Worm (Caenorhabditis elegans) whole organism, L4 larva: Measurements from ENCODE around the gene srw-61.

ENCODE experiments used
- D1046.2 ChIP-seq: fragments of 200-800 bp; sonication (Bioruptor generic); IDR thresholded peaks from 2 replicates; pipeline ENCODE4 v1.3.6; 2022; ENCODE audit warnings: missing genetic modification characterization, missing compliant biosample characterization
- F10B5.3 ChIP-seq: sonication (generic microtip); optimal IDR thresholded peaks from 2 replicates; lab custom pipeline; 2016; ENCODE audit warnings: mild to moderate bottlenecking, missing genetic modification characterization, missing compliant biosample characterization
- F37D6.2 ChIP-seq: sonication (generic microtip); optimal IDR thresholded peaks from 2 replicates; lab custom pipeline; 2016; ENCODE audit warnings: mild to moderate bottlenecking, missing genetic modification characterization, missing compliant biosample characterization
- Y5F2A.4 ChIP-seq: fragments of 200-800 bp; sonication (Bioruptor generic); optimal IDR thresholded peaks from 2 replicates; lab custom pipeline; 2018; ENCODE audit warnings: mild to moderate bottlenecking, missing genetic modification characterization, missing compliant biosample characterization
- Y75B8A.6 ChIP-seq: fragments of 200-800 bp; sonication (Bioruptor generic); IDR thresholded peaks from 2 replicates; pipeline ENCODE4 v1.3.6; 2022; ENCODE audit warnings: missing genetic modification reagents, missing genetic modification characterization, missing compliant biosample characterization
- ZK337.2 ChIP-seq: fragments of 200-800 bp; sonication (Bioruptor generic); IDR thresholded peaks from 2 replicates; pipeline ENCODE4 v1.3.6; 2022; ENCODE audit warnings: missing genetic modification reagents, missing genetic modification characterization, missing compliant biosample characterization
- ZK546.5 ChIP-seq, 2 experiments: sonication (generic microtip); optimal IDR thresholded peaks; 2 replicates each; lab custom pipeline; 2017; ENCODE audit warnings: missing biosample characterization in 2 of 2, missing genetic modification characterization in 2 of 2
- ces-1 ChIP-seq: fragments of 150-350 bp; sonication (generic microtip); optimal IDR thresholded peaks from 4 replicates; lab custom pipeline; 2014; ENCODE audit warnings: missing biosample characterization, missing genetic modification reagents, missing genetic modification characterization
- cey-2 ChIP-seq: sonication (generic microtip); optimal IDR thresholded peaks from 3 replicates; lab custom pipeline; 2017; ENCODE audit warnings: missing genetic modification characterization, mild to moderate bottlenecking, missing compliant biosample characterization, antibody characterized with exemption, borderline replicate concordance; ENCODE audit not compliant: insufficient read depth
- daf-8 ChIP-seq: fragments of 200-800 bp; sonication (Bioruptor generic); IDR thresholded peaks from 2 replicates; pipeline ENCODE4 v1.3.6; 2022; ENCODE audit warnings: missing genetic modification characterization, missing compliant biosample characterization
- dmd-6 ChIP-seq: fragments of 200-800 bp; sonication (Bioruptor generic); IDR thresholded peaks from 2 replicates; pipeline ENCODE4 v1.3.6; 2022; ENCODE audit warnings: missing genetic modification reagents, missing genetic modification characterization, missing compliant biosample characterization
- dmd-9 ChIP-seq: fragments of 200-800 bp; sonication (Bioruptor generic); IDR thresholded peaks from 2 replicates; pipeline ENCODE4 v1.3.6; 2022; ENCODE audit warnings: missing genetic modification reagents, missing genetic modification characterization, missing compliant biosample characterization
- duxl-1 ChIP-seq: sonication (generic microtip); optimal IDR thresholded peaks from 2 replicates; lab custom pipeline; 2016; ENCODE audit warnings: mild to moderate bottlenecking, missing genetic modification characterization, moderate library complexity, missing compliant biosample characterization; ENCODE audit not compliant: poor library complexity
- egl-43 ChIP-seq: fragments of 200-800 bp; sonication (Bioruptor generic); IDR thresholded peaks from 2 replicates; pipeline ENCODE4 v1.3.6; 2022; ENCODE audit warnings: missing genetic modification reagents, missing genetic modification characterization, missing compliant biosample characterization
- hmg-1.1 ChIP-seq: fragments of 200-800 bp; sonication (Bioruptor generic); IDR thresholded peaks from 2 replicates; pipeline ENCODE4 v1.3.6; 2022; ENCODE audit warnings: missing genetic modification reagents, missing genetic modification characterization, missing compliant biosample characterization
- lin-38 ChIP-seq: fragments of 200-800 bp; sonication (Bioruptor generic); IDR thresholded peaks from 2 replicates; pipeline ENCODE4 v1.3.6; 2022; ENCODE audit warnings: missing genetic modification reagents, missing genetic modification characterization, missing compliant biosample characterization
- lin-39 ChIP-seq: fragments of 150-350 bp; optimal IDR thresholded peaks from 2 replicates; lab custom pipeline; 2014; ENCODE audit warnings: missing biosample characterization, missing genetic modification reagents, missing genetic modification characterization
- madf-5 ChIP-seq, 2 experiments: fragments of 200-800 bp; sonication (Bioruptor generic); IDR thresholded peaks; 2 replicates each; pipeline ENCODE4 v1.3.6; 2022; ENCODE audit warnings: missing compliant biosample characterization in 2 of 2, missing genetic modification characterization in 2 of 2
- mdt-29 ChIP-seq: fragments of 200-800 bp; sonication (Bioruptor generic); IDR thresholded peaks from 2 replicates; pipeline ENCODE4 v1.3.6; 2022; ENCODE audit warnings: missing genetic modification reagents, missing genetic modification characterization, missing compliant biosample characterization
- mep-1 ChIP-seq: fragments of 150-350 bp; sonication (generic microtip); optimal IDR thresholded peaks from 3 replicates; lab custom pipeline; 2014; ENCODE audit warnings: missing biosample characterization, missing genetic modification characterization
- mes-2 ChIP-seq: sonication (generic microtip); optimal IDR thresholded peaks from 2 replicates; lab custom pipeline; 2016; ENCODE audit warnings: missing genotype, mild to moderate bottlenecking, missing genetic modification characterization, missing compliant biosample characterization; ENCODE audit not compliant: poor library complexity, severe bottlenecking
- mxl-3 ChIP-seq: fragments of 200-800 bp; sonication (Bioruptor generic); optimal IDR thresholded peaks from 2 replicates; lab custom pipeline; 2018; ENCODE audit warnings: mild to moderate bottlenecking, missing genetic modification characterization, missing compliant biosample characterization
- nhr-10 ChIP-seq: fragments of 150-350 bp; optimal IDR thresholded peaks from 2 replicates; lab custom pipeline; 2014; ENCODE audit warnings: missing biosample characterization, missing genetic modification characterization
- nhr-111 ChIP-seq: fragments of 200-800 bp; sonication (Bioruptor generic); optimal IDR thresholded peaks from 2 replicates; lab custom pipeline; 2018; ENCODE audit warnings: mild to moderate bottlenecking, missing genetic modification characterization, missing compliant biosample characterization
- nhr-25 ChIP-seq: sonication (generic microtip); optimal IDR thresholded peaks from 2 replicates; lab custom pipeline; 2017; ENCODE audit warnings: missing genetic modification characterization, mild to moderate bottlenecking, missing compliant biosample characterization, antibody characterized with exemption, moderate library complexity, borderline replicate concordance; ENCODE audit not compliant: insufficient read depth
- nhr-41 ChIP-seq: fragments of 200-800 bp; sonication (Bioruptor generic); IDR thresholded peaks from 2 replicates; pipeline ENCODE4 v1.3.6; 2022; ENCODE audit warnings: missing genetic modification reagents, missing genetic modification characterization, missing compliant biosample characterization
- nhr-42 ChIP-seq: fragments of 200-800 bp; sonication (Bioruptor generic); IDR thresholded peaks from 2 replicates; pipeline ENCODE4 v1.3.6; 2022; ENCODE audit warnings: missing genetic modification characterization, missing compliant biosample characterization
- pha-4 ChIP-seq, 2 experiments: fragments of 150-350 bp in 1 of 2; fragments of 200-800 bp in 1 of 2; sonication (Bioruptor generic) in 1 of 2; IDR thresholded peaks in 1 of 2; optimal IDR thresholded peaks in 1 of 2; 2 replicates each; pipeline versions ENCODE4 v1.3.6 to Lab custom; 2014 to 2022; ENCODE audit warnings: missing genetic modification characterization in 2 of 2, missing genetic modification reagents in 2 of 2, missing biosample characterization in 1 of 2, missing compliant biosample characterization in 1 of 2
- php-3 ChIP-seq: fragments of 200-800 bp; sonication (Bioruptor generic); IDR thresholded peaks from 2 replicates; pipeline ENCODE4 v1.3.6; 2022; ENCODE audit warnings: missing genetic modification reagents, missing genetic modification characterization, missing compliant biosample characterization
- pqm-1 ChIP-seq: sonication (generic microtip); optimal IDR thresholded peaks from 2 replicates; lab custom pipeline; 2017; ENCODE audit warnings: missing biosample characterization, missing genetic modification characterization
- saeg-2 ChIP-seq: fragments of 200-800 bp; sonication (Bioruptor generic); IDR thresholded peaks from 2 replicates; pipeline ENCODE4 v1.3.6; 2022; ENCODE audit warnings: missing genetic modification reagents, missing genetic modification characterization, missing compliant biosample characterization
- snpc-1.2 ChIP-seq: fragments of 200-800 bp; sonication (Bioruptor generic); IDR thresholded peaks from 2 replicates; pipeline ENCODE4 v1.3.6; 2022; ENCODE audit warnings: missing genetic modification reagents, missing genetic modification characterization, missing compliant biosample characterization
- snpc-4 ChIP-seq: fragments of 150-350 bp; optimal IDR thresholded peaks from 2 replicates; lab custom pipeline; 2014; ENCODE audit warnings: missing biosample characterization, missing genetic modification characterization
- unc-62 ChIP-seq, 3 experiments: fragments of 150-350 bp in 1 of 3; sonication (generic microtip); optimal IDR thresholded peaks in 2 of 3; peaks in 1 of 3; 1 replicate in 1 of 3; 2 replicates in 2 of 3; lab custom pipeline; 2014 to 2017; ENCODE audit warnings: missing biosample characterization in 3 of 3, missing genetic modification characterization in 3 of 3, missing genetic modification reagents in 3 of 3, missing genotype in 1 of 3
- zag-1 ChIP-seq: fragments of 150-350 bp; optimal IDR thresholded peaks from 2 replicates; lab custom pipeline; 2014; ENCODE audit warnings: missing biosample characterization, missing genetic modification characterization
- zfp-2 ChIP-seq: sonication (generic microtip); optimal IDR thresholded peaks from 2 replicates; lab custom pipeline; 2016; ENCODE audit warnings: mild to moderate bottlenecking, missing genetic modification characterization, missing compliant biosample characterization
- zfp-3 ChIP-seq: fragments of 200-800 bp; sonication (Bioruptor generic); conservative IDR thresholded peaks from 2 replicates; pipeline ENCODE4 v1.3.6; 2022; ENCODE audit warnings: missing genetic modification reagents, missing genetic modification characterization, missing compliant biosample characterization

The srw-61 gene

ce11 chrIV:16277291-16277690 lies 38.8 kb upstream of the srw-61 start, which contains the start of gene F38C2.7:
Gene F38C2.7, minus strand, starts transcription at chrIV:16277391.
- no peak for TF ChIP-seq lin-38
- no peak for TF ChIP-seq nhr-10 (tag; lab: Kevin White, UChicago)
- no peak for TF ChIP-seq nhr-41 (GFP tag; lab: Robert Waterston, UW)
- TF ChIP-seq dmd-9 (GFP tag; lab: Robert Waterston, UW), result no peak
- TF ChIP-seq pqm-1 (tag; lab: Kevin White, UChicago), result no peak
- no peak for TF ChIP-seq dmd-6 (GFP tag; lab: Robert Waterston, UW)
- TF ChIP-seq Y75B8A.6, result no peak
- TF ChIP-seq zfp-3 (GFP tag; lab: Robert Waterston, UW), result no peak
- TF ChIP-seq, all 104 proteins: peak for 0

- TF ChIP-seq D1046.2 (GFP tag; lab: Robert Waterston, UW) (no peak), zfp-2 (tag; lab: Kevin White, UChicago) (no peak), mxl-3 (no peak), nhr-42 (GFP tag; lab: Robert Waterston, UW) (no peak), ZK337.2 (GFP tag; lab: Robert Waterston, UW) (no peak), F10B5.3 (tag; lab: Kevin White, UChicago) (no peak), F37D6.2 (no peak), php-3 (no peak), Y5F2A.4 (GFP tag; lab: Kevin White, UChicago) (no peak), pha-4 (GFP tag; IDR thresholded peaks at IDR 0.05; lab: Robert Waterston, UW) (no peak), pha-4 (tag; optimal IDR thresholded peaks at IDR 0.05; lab: Kevin White, UChicago) (no peak), nhr-25 (tag; lab: Kevin White, UChicago) (no peak), mdt-29 (GFP tag; lab: Robert Waterston, UW) (no peak), duxl-1 (tag; lab: Kevin White, UChicago) (no peak), cey-2 (tag; lab: Kevin White, UChicago) (no peak), madf-5 (GFP tag; IDR thresholded peaks at IDR 0.05; lab: Robert Waterston, UW) (no peak), daf-8 (GFP tag; lab: Robert Waterston, UW) (no peak)
Observed at ce11 chrIV:16270955-16271354, 32.5 kb upstream of the srw-61 start, which contains the start of gene F38C2.4. Gene F38C2.4, plus strand, starts transcription at chrIV:16271255.

ce11 chrIV:16260262-16260661 lies 21.8 kb upstream of the srw-61 start:
- TF ChIP-seq snpc-1.2 (GFP tag; lab: Robert Waterston, UW), result peak; percentile 96

DNA sequence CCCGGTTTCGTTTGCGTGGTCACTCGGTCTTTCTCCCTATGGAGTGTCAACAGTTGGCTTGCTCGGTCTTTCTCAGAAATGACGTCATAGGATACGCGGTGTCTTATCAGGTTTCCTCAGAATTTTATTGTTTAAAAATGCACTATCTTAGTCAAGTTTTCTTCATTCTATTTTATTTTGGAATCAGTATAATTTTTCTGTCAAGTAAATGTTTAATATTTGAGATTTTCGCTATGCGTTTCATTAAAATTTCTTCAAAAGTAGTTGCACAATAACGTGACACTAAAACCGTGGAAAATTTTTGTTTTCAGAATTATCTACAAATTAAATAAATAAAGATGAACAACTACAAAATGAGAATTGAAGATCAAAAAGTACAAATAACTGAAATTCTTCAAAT lies 18.9 kb upstream of the srw-61 start, which contains the start of gene hlh-31:
TSS of gene hlh-31 (plus strand) at position 301 of the 400 bp plus-strand sequence.
- no peak for TF ChIP-seq snpc-4 (tag; lab: Kevin White, UChicago)
- TF ChIP-seq hmg-1.1 (GFP tag; lab: Robert Waterston, UW), result no peak
- TF ChIP-seq saeg-2, result no peak
- no peak for TF ChIP-seq zag-1 (tag; lab: Kevin White, UChicago)
- no peak for TF ChIP-seq D1046.2 (GFP tag; lab: Robert Waterston, UW)
- no peak for TF ChIP-seq nhr-111 (GFP tag; lab: Kevin White, UChicago)
- no peak for TF ChIP-seq mep-1 (tag; lab: Kevin White, UChicago)
- TF ChIP-seq egl-43 (GFP tag; lab: Robert Waterston, UW), result no peak
- TF ChIP-seq ZK546.5 (tag; optimal IDR thresholded peaks at IDR 0.05; lab: Kevin White, UChicago), result no peak
- no peak for TF ChIP-seq zfp-2 (tag; lab: Kevin White, UChicago)
- no peak for TF ChIP-seq mes-2 (tag; lab: Kevin White, UChicago)
- no peak for TF ChIP-seq lin-39 (tag; lab: Kevin White, UChicago)
- TF ChIP-seq ces-1 (GFP tag; lab: Kevin White, UChicago), result no peak
- no peak for TF ChIP-seq unc-62 (GFP tag; optimal IDR thresholded peaks at IDR 0.05 in 1 of 2; lab: Kevin White, UChicago)
- no peak for TF ChIP-seq unc-62 (tag; optimal IDR thresholded peaks at IDR 0.05; lab: Kevin White, UChicago)
